Fruit fly (Drosophila melanogaster): ENCODE measurements around the gene SWIP.

SWIP gene

DNA sequence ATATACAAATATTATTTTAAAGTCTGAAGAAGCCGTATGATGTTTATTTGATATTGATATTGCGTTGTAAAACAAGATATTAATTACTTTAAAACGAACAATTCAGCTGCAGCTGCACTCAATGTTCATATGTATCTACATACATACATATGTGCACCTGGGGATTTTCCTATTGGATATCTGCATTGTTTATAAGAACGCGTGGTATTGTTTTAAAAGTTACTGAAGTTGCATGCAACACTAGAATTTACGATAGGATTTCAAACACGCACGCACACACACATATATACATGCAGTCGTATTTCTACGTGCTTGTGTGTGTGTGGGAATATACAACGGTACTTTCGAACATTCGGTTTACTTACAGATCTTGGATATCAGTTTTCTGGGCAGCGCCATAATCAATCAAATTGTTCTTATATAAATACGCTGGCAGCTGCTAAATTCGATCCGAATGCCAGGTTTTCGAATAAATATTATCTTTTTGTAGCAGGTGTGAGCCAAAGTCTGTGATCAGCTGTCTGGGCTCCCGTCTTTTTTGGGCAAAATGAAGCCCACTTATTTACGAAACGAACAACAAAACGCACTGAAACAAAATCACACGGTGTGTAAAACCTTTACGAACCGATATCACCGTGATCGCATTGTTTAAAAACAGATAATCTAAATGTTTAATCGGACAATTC is 38.2 kb upstream of the SWIP start (continued):
- no peak for TF ChIP-seq crc (GFP tag; optimal IDR thresholded peaks at IDR 0.05)

DNA sequence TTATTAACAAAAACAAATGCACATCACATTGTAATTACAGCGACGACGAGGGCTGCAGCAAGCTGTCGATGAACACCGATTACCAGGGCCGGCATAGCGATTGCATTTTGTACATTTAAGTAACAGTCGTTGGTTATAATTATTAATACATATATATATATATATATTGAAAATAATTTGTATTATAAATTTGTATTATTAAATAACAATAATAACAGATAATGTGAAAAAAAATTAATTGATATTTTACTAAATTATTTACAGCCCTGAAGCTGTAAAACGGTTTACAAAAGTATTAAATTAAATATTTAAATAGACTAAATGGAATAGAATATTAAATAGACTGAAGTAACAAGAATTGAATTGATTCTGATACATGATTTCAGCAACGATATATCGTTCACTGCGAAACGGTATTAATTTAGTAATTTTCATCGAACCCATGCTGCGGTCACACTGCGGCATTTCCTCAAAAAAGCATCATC is 37.6 kb upstream of the SWIP start, which contains the start of the genes kat80 and Prosalpha4:
TSS of gene kat80 (minus strand) at position 327 of the 485 bp plus-strand sequence.
TSS of gene Prosalpha4 (plus strand) at position 417 of the 485 bp plus-strand sequence.
- TF ChIP-seq fd96Cb (tag; optimal IDR thresholded peaks at IDR 0.05) (peak; percentile 20), br (optimal IDR thresholded peaks at IDR 0.05) (no peak), Mad (GFP tag; optimal IDR thresholded peaks at IDR 0.05) (no peak), CG14441 (GFP tag; IDR thresholded peaks at IDR 0.05) (peak; percentile 32; the same call in 1 of the 2 replicates), CG11456 (GFP tag; IDR thresholded peaks at IDR 0.05) (no peak), lola (GFP tag; optimal IDR thresholded peaks at IDR 0.05) (peak in 1 of 3 experiments; percentile 33), Opbp (GFP tag; IDR thresholded peaks at IDR 0.05; ENCODE audit: partially characterized antibody) (peak; percentile 37; the same call in 2 of the 3 replicates), CG8944 (GFP tag; optimal IDR thresholded peaks at IDR 0.05) (no peak), exex (tag; optimal IDR thresholded peaks at IDR 0.05) (peak; percentile 70), Side (GFP tag; optimal IDR thresholded peaks at IDR 0.05) (no peak), CG15514 (GFP tag; optimal IDR thresholded peaks at IDR 0.05) (peak; percentile 58), CG10267 (tag; optimal IDR thresholded peaks at IDR 0.05) (peak; percentile 48), Sry-δ (GFP tag; optimal IDR thresholded peaks at IDR 0.05) (peak; percentile 25), CG11695 (GFP tag; IDR thresholded peaks at IDR 0.05) (0 out of 3 replicates have a peak, but pooled peaks have one; percentile 7), tup (GFP tag; optimal IDR thresholded peaks at IDR 0.05) (no peak), CG9437 (GFP tag; optimal IDR thresholded peaks at IDR 0.05) (peak; percentile 19), sim (GFP tag; IDR thresholded peaks at IDR 0.05) (no peak), nerfin-1 (tag; optimal IDR thresholded peaks at IDR 0.05) (peak; percentile 13), CG10274 (GFP tag; optimal IDR thresholded peaks at IDR 0.05) (no peak), amos (GFP tag; IDR thresholded peaks at IDR 0.05; ENCODE audit: partially characterized antibody) (peak; percentile 77), inv (GFP tag; IDR thresholded peaks at IDR 0.05; ENCODE audit: partially characterized antibody) (peak; percentile 44; the same call in 1 of the 2 replicates), CG9932 (GFP tag; IDR thresholded peaks at IDR 0.05) (peak; percentile 64), E2f2 (GFP tag; IDR thresholded peaks at IDR 0.05) (peak; percentile 18; the same call in 1 of the 2 replicates), slbo (GFP tag; IDR thresholded peaks at IDR 0.05) (peak; percentile 28; the same call in 1 of the 2 replicates), Bgb (GFP tag; IDR thresholded peaks at IDR 0.05; ENCODE audit: partially characterized antibody) (peak; percentile 79), Ets97D (GFP tag; optimal IDR thresholded peaks at IDR 0.05) (peak; percentile 11), CG9797 (GFP tag; optimal IDR thresholded peaks at IDR 0.05) (peak; percentile 57), bbx (GFP tag; IDR thresholded peaks at IDR 0.05; ENCODE audit: partially characterized antibody) (peak; percentile 58; the same call in 1 of the 2 replicates), CG10209 (GFP tag; optimal IDR thresholded peaks at IDR 0.05) (peak; percentile 5), hbn (GFP tag; IDR thresholded peaks at IDR 0.05; ENCODE audit: partially characterized antibody) (peak; percentile 48), hkb (optimal IDR thresholded peaks at IDR 0.05) (no peak), hkb (GFP tag; IDR thresholded peaks at IDR 0.05) (no peak), CG13894 (tag; optimal IDR thresholded peaks at IDR 0.05) (peak; percentile 62), gem (tag; optimal IDR thresholded peaks at IDR 0.05) (peak; percentile 62), sr (GFP tag; IDR thresholded peaks at IDR 0.05) (no peak), PHDP (tag; optimal IDR thresholded peaks at IDR 0.05) (peak; percentile 32), Blimp-1 (GFP tag; optimal IDR thresholded peaks at IDR 0.05) (peak; percentile 22), CG6254 (GFP tag; optimal IDR thresholded peaks at IDR 0.05) (no peak), MBD-R2 (GFP tag; IDR thresholded peaks at IDR 0.05) (peak; percentile 46; the same call in 1 of the 2 replicates), NfI (GFP tag; optimal IDR thresholded peaks at IDR 0.05) (peak; percentile 43), CHES-1-like (GFP tag; optimal IDR thresholded peaks at IDR 0.05) (no peak), CG30431 (GFP tag; optimal IDR thresholded peaks at IDR 0.05) (no peak), CG2120 (GFP tag; optimal IDR thresholded peaks at IDR 0.05) (peak; percentile 26), Hmr (GFP tag; optimal IDR thresholded peaks at IDR 0.05) (peak; percentile 15), unpg (GFP tag; optimal IDR thresholded peaks at IDR 0.05) (peak; percentile 32)
